Worm (Caenorhabditis elegans) whole organism, late embryonic: ENCODE data around the gene trp-2.

Experiments
- C38D4.7 ChIP-seq: fragments of 200-800 bp; sonication (Bioruptor generic); optimal IDR thresholded peaks from 2 replicates; lab custom pipeline; 2018; ENCODE audit warnings: mild to moderate bottlenecking, missing genetic modification characterization, moderate library complexity, missing compliant biosample characterization
- F13H6.1 ChIP-seq: sonication (generic microtip); optimal IDR thresholded peaks from 2 replicates; lab custom pipeline; 2016; ENCODE audit warnings: missing genetic modification characterization, missing compliant biosample characterization
- K02D7.2 ChIP-seq: sonication (generic microtip); optimal IDR thresholded peaks from 2 replicates; lab custom pipeline; 2017; ENCODE audit warnings: mild to moderate bottlenecking, missing genetic modification characterization, missing compliant biosample characterization
- T23F11.4 ChIP-seq: fragments of 200-800 bp; sonication (Bioruptor generic); optimal IDR thresholded peaks from 2 replicates; lab custom pipeline; 2018; ENCODE audit warnings: mild to moderate bottlenecking, missing genetic modification characterization, missing compliant biosample characterization
- Y22D7AL.16 ChIP-seq: sonication (generic microtip); optimal IDR thresholded peaks from 2 replicates; lab custom pipeline; 2016; ENCODE audit warnings: missing genetic modification characterization, missing compliant biosample characterization
- ahr-1 ChIP-seq: sonication (generic microtip); optimal IDR thresholded peaks from 2 replicates; lab custom pipeline; 2016; ENCODE audit warnings: missing genetic modification characterization, missing compliant biosample characterization
- ceh-14 ChIP-seq: sonication (generic microtip); optimal IDR thresholded peaks from 2 replicates; lab custom pipeline; 2016; ENCODE audit warnings: missing genotype, missing genetic modification characterization, missing compliant biosample characterization
- ceh-19 ChIP-seq: fragments of 200-800 bp; sonication (Bioruptor generic); optimal IDR thresholded peaks from 2 replicates; lab custom pipeline; 2018; ENCODE audit warnings: mild to moderate bottlenecking, missing genetic modification characterization, missing compliant biosample characterization
- ceh-2 ChIP-seq: sonication (generic microtip); optimal IDR thresholded peaks from 2 replicates; lab custom pipeline; 2016; ENCODE audit warnings: missing genotype, missing genetic modification characterization, missing compliant biosample characterization
- ceh-22 ChIP-seq: sonication (generic microtip); optimal IDR thresholded peaks from 2 replicates; lab custom pipeline; 2017; ENCODE audit warnings: missing biosample characterization, missing genetic modification characterization
- ceh-24 ChIP-seq: sonication (generic microtip); optimal IDR thresholded peaks from 2 replicates; lab custom pipeline; 2016; ENCODE audit warnings: mild to moderate bottlenecking, missing genetic modification characterization, missing compliant biosample characterization
- ceh-31 ChIP-seq: sonication (generic microtip); optimal IDR thresholded peaks from 2 replicates; lab custom pipeline; 2016; ENCODE audit warnings: missing genetic modification characterization, missing compliant biosample characterization
- ceh-48 ChIP-seq: sonication (generic microtip); optimal IDR thresholded peaks from 2 replicates; lab custom pipeline; 2016; ENCODE audit warnings: missing genetic modification characterization, inconsistent platforms, missing compliant biosample characterization
- dve-1 ChIP-seq: sonication (generic microtip); optimal IDR thresholded peaks from 2 replicates; lab custom pipeline; 2017; ENCODE audit warnings: antibody characterized with exemption, mild to moderate bottlenecking, missing genetic modification characterization, missing compliant biosample characterization
- elt-4 ChIP-seq: sonication (generic microtip); optimal IDR thresholded peaks from 2 replicates; lab custom pipeline; 2016; ENCODE audit warnings: missing genetic modification characterization, missing compliant biosample characterization
- ets-4 ChIP-seq: sonication (generic microtip); optimal IDR thresholded peaks from 2 replicates; lab custom pipeline; 2016; ENCODE audit warnings: missing genetic modification characterization, missing compliant biosample characterization
- eyg-1 ChIP-seq: sonication (generic microtip); optimal IDR thresholded peaks from 2 replicates; lab custom pipeline; 2016; ENCODE audit warnings: missing genotype, missing genetic modification characterization, missing compliant biosample characterization
- fkh-10 ChIP-seq: fragments of 150-350 bp; optimal IDR thresholded peaks from 2 replicates; lab custom pipeline; 2014; ENCODE audit warnings: missing biosample characterization, missing genetic modification reagents, missing genetic modification characterization
- fkh-6 ChIP-seq: sonication (generic microtip); optimal IDR thresholded peaks from 2 replicates; lab custom pipeline; 2016; ENCODE audit warnings: missing genetic modification characterization, missing compliant biosample characterization
- gmeb-2 ChIP-seq: sonication (generic microtip); optimal IDR thresholded peaks from 2 replicates; lab custom pipeline; 2016; ENCODE audit warnings: missing genetic modification characterization, inconsistent platforms, missing compliant biosample characterization
- hlh-13 ChIP-seq: fragments of 200-800 bp; sonication (Bioruptor generic); optimal IDR thresholded peaks from 2 replicates; lab custom pipeline; 2018; ENCODE audit warnings: mild to moderate bottlenecking, missing genetic modification characterization, missing compliant biosample characterization
- hlh-15 ChIP-seq: sonication (generic microtip); optimal IDR thresholded peaks from 2 replicates; lab custom pipeline; 2016; ENCODE audit warnings: missing genetic modification characterization, missing compliant biosample characterization
- hlh-30 ChIP-seq: sonication (generic microtip); optimal IDR thresholded peaks from 2 replicates; lab custom pipeline; 2017; ENCODE audit warnings: antibody characterized with exemption, missing genetic modification characterization, missing compliant biosample characterization; ENCODE audit not compliant: insufficient read depth
- lim-6 ChIP-seq: sonication (generic microtip); optimal IDR thresholded peaks from 2 replicates; lab custom pipeline; 2016; ENCODE audit warnings: missing genetic modification characterization, missing compliant biosample characterization
- lin-11 ChIP-seq: fragments of 200-800 bp; sonication (Bioruptor generic); optimal IDR thresholded peaks from 2 replicates; lab custom pipeline; 2018; ENCODE audit warnings: mild to moderate bottlenecking, missing genetic modification characterization, missing compliant biosample characterization
- mec-3 ChIP-seq: sonication (generic microtip); optimal IDR thresholded peaks from 2 replicates; lab custom pipeline; 2016; ENCODE audit warnings: borderline replicate concordance, missing genetic modification characterization, missing compliant biosample characterization
- nfya-1 ChIP-seq: sonication (generic microtip); optimal IDR thresholded peaks from 2 replicates; lab custom pipeline; 2017; ENCODE audit warnings: missing genetic modification characterization, mild to moderate bottlenecking, missing compliant biosample characterization, antibody characterized with exemption, moderate library complexity
- nhr-11 ChIP-seq: fragments of 150-350 bp; optimal IDR thresholded peaks from 2 replicates; lab custom pipeline; 2014; ENCODE audit warnings: missing biosample characterization, missing genetic modification characterization
- odd-2 ChIP-seq: sonication (generic microtip); optimal IDR thresholded peaks from 2 replicates; lab custom pipeline; 2017; ENCODE audit warnings: antibody characterized with exemption, mild to moderate bottlenecking, missing genetic modification characterization, missing compliant biosample characterization
- pag-3 ChIP-seq: sonication (generic microtip); optimal IDR thresholded peaks from 2 replicates; lab custom pipeline; 2016; ENCODE audit warnings: missing compliant biosample characterization, missing genetic modification characterization, borderline replicate concordance
- pat-9 ChIP-seq: fragments of 200-800 bp; sonication (Bioruptor generic); optimal IDR thresholded peaks from 2 replicates; lab custom pipeline; 2018; ENCODE audit warnings: mild to moderate bottlenecking, missing genetic modification characterization, moderate library complexity, missing compliant biosample characterization
- pax-1 ChIP-seq: fragments of 150-350 bp; optimal IDR thresholded peaks from 2 replicates; lab custom pipeline; 2014; ENCODE audit warnings: missing biosample characterization, missing genetic modification characterization
- pha-2 ChIP-seq: sonication (generic microtip); optimal IDR thresholded peaks from 2 replicates; lab custom pipeline; 2017; ENCODE audit warnings: mild to moderate bottlenecking, missing genetic modification characterization, missing compliant biosample characterization
- pha-4 ChIP-seq: fragments of 150-350 bp; optimal IDR thresholded peaks from 2 replicates; lab custom pipeline; 2018; ENCODE audit warnings: missing biosample characterization, missing genetic modification reagents, missing genetic modification characterization
- pros-1 ChIP-seq: fragments of 150-350 bp; optimal IDR thresholded peaks from 2 replicates; lab custom pipeline; 2014; ENCODE audit warnings: missing biosample characterization, missing genetic modification reagents, missing genetic modification characterization
- ref-2 ChIP-seq: sonication (generic microtip); optimal IDR thresholded peaks from 2 replicates; lab custom pipeline; 2016; ENCODE audit warnings: missing genetic modification characterization, missing compliant biosample characterization
- rnt-1 ChIP-seq: sonication (generic microtip); optimal IDR thresholded peaks from 2 replicates; lab custom pipeline; 2016; ENCODE audit warnings: missing genetic modification characterization, missing compliant biosample characterization
- sdc-2 ChIP-seq: sonication (generic microtip); optimal IDR thresholded peaks from 2 replicates; lab custom pipeline; 2016; ENCODE audit warnings: missing genotype, missing genetic modification characterization, missing compliant biosample characterization
- sox-2 ChIP-seq: fragments of 200-800 bp; sonication (Bioruptor generic); IDR thresholded peaks from 2 replicates; pipeline ENCODE4 v1.3.6; 2022; ENCODE audit warnings: missing genetic modification reagents, missing genetic modification characterization, missing compliant biosample characterization
- sox-4 ChIP-seq: sonication (generic microtip); optimal IDR thresholded peaks from 2 replicates; lab custom pipeline; 2017; ENCODE audit warnings: mild to moderate bottlenecking, missing genetic modification characterization, inconsistent platforms, missing compliant biosample characterization
- tbx-2 ChIP-seq: sonication (generic microtip); optimal IDR thresholded peaks from 2 replicates; lab custom pipeline; 2016; ENCODE audit warnings: missing genetic modification characterization, missing compliant biosample characterization
- tbx-7 ChIP-seq: sonication (generic microtip); optimal IDR thresholded peaks from 2 replicates; lab custom pipeline; 2016; ENCODE audit warnings: missing genotype, missing genetic modification characterization, missing compliant biosample characterization
- ttx-3 ChIP-seq: sonication (generic microtip); optimal IDR thresholded peaks from 2 replicates; lab custom pipeline; 2016; ENCODE audit warnings: missing genetic modification reagents, missing genetic modification characterization, missing compliant biosample characterization
- unc-3 ChIP-seq, 2 experiments: fragments of 200-800 bp in 1 of 2; sonication (Bioruptor generic) in 1 of 2; sonication (generic microtip) in 1 of 2; conservative IDR thresholded peaks in 1 of 2; optimal IDR thresholded peaks in 1 of 2; 2 replicates each; pipeline versions ENCODE4 v1.3.6 to Lab custom; 2016 to 2022; ENCODE audit warnings: missing compliant biosample characterization in 2 of 2, missing genetic modification characterization in 2 of 2, missing genetic modification reagents in 1 of 2
- unc-55 ChIP-seq: sonication (generic microtip); optimal IDR thresholded peaks from 2 replicates; lab custom pipeline; 2017; ENCODE audit warnings: missing biosample characterization, missing genetic modification reagents, missing genetic modification characterization
- zip-5 ChIP-seq: sonication (generic microtip); optimal IDR thresholded peaks from 2 replicates; lab custom pipeline; 2016; ENCODE audit warnings: missing genetic modification characterization, missing compliant biosample characterization

Gene trp-2

DNA sequence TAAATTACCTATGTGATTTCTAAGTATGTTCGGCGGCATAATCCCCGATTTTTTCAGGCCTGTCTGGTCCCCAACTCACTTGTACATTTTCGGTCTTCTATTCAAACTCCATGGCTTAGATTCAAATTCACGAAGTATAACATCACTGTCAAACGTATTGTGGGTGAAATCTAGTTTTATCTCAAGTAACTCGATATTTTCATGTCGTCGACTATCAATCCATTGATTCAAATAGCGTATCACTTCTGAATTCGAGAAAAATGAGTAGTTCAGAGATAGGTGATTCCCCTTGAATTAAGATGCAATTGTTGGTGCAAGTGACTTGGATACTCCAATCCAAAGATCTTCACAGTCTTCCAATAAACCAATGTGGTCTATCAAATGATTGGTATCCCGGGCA is 27.0 kb upstream of the trp-2 start:
- no peak for TF ChIP-seq pag-3 (tag; lab: Kevin White, UChicago)
- TF ChIP-seq lin-11 (tag; lab: Kevin White, UChicago): no peak
- no peak for TF ChIP-seq C38D4.7 (GFP tag; lab: Kevin White, UChicago)
- TF ChIP-seq Y22D7AL.16 (tag; lab: Kevin White, UChicago): no peak
- TF ChIP-seq rnt-1 (tag; lab: Kevin White, UChicago): no peak
- TF ChIP-seq nhr-11 (tag; lab: Kevin White, UChicago): no peak
- TF ChIP-seq eyg-1: no peak
- no peak for TF ChIP-seq F13H6.1
- TF ChIP-seq ceh-24 (tag; lab: Kevin White, UChicago): no peak
- TF ChIP-seq pat-9: no peak
- no peak for TF ChIP-seq ref-2 (tag; lab: Kevin White, UChicago)
- TF ChIP-seq sdc-2 (tag; lab: Kevin White, UChicago): no peak
- TF ChIP-seq pax-1: no peak
- TF ChIP-seq, all 69 proteins: peak for 0

DNA sequence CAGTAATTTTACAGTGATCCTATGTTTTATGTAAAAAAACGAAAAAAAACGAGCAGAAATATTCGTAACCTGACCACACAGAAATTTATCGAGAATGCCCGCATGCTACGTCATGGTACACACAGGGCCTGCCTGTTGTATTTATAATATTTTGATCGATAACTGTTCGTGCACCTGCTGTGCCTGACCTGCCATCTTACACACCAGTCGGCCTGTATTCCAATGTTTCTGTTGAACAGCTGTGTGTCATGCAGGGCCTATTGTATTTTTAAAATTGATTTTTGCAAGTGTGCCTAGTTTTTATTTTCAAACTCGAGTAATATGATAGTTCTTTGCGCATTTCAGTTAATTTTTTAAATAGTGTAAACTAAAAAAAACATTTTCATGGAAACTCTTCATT is 25.4 kb upstream of the trp-2 start:
- TF ChIP-seq hlh-13 (GFP tag; lab: Kevin White, UChicago) (no peak), T23F11.4 (GFP tag; lab: Kevin White, UChicago) (no peak), ahr-1 (no peak), pros-1 (no peak), ceh-22 (no peak), unc-3 (GFP tag; conservative IDR thresholded peaks at IDR 0.05; lab: Robert Waterston, UW) (no peak), unc-3 (tag; optimal IDR thresholded peaks at IDR 0.05; lab: Kevin White, UChicago) (no peak), sox-2 (no peak), dve-1 (no peak), ceh-14 (tag; lab: Kevin White, UChicago) (no peak), ets-4 (tag; lab: Kevin White, UChicago) (no peak), rnt-1 (tag; lab: Kevin White, UChicago) (no peak), pha-4 (tag; lab: Kevin White, UChicago) (no peak), gmeb-2 (tag; lab: Kevin White, UChicago) (no peak), fkh-6 (tag; lab: Kevin White, UChicago) (no peak), ceh-24 (tag; lab: Kevin White, UChicago) (no peak)

DNA sequence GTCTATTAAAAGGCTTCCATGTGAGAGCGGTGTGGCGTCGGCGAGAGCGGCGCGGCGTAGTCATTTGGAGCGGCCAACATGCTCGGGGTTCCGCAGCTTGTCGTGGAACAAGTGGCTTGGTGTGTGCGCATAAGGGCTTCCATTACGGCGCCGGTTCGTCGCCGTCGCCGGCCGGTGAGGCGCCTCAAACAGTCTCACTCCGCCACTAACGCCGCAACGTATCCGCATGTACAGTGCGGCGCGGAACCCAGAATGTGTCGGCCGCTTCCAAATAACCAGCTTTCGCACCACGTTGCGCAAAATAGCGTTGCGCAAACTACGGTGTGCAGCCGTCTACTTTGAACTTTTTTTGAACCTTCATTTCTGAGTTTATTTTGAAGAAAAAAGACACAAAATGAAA is 20.8 kb upstream of the trp-2 start:
- TF ChIP-seq ref-2 (tag; lab: Kevin White, UChicago) (no peak), mec-3 (peak; percentile 27)

DNA sequence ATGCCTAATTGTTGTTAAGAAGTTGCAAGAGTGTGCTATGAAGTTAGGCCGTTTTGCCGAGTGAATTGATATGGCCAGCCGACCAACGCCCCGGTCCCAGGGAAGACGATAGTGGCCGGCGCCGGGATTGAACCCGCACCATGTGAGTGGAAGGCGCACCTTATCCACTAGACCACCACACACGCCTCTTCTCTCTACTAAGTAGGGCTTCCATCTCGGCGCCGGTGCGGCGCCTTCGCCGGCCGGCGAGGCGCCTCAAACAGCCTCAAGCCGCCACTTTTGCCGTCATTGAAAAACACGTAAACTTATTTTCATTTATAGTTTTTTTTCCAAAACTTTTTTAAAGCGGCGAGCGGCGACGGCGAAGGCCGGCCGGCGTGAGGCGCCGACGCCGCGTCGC is 12.8 kb upstream of the trp-2 start:
- no peak for TF ChIP-seq T23F11.4 (GFP tag; lab: Kevin White, UChicago)
- no peak for TF ChIP-seq hlh-30
- no peak for TF ChIP-seq ceh-2 (tag; lab: Kevin White, UChicago)
- TF ChIP-seq hlh-15 (tag; lab: Kevin White, UChicago): no peak
- TF ChIP-seq ceh-19 (GFP tag; lab: Kevin White, UChicago): no peak
- no peak for TF ChIP-seq sox-2
- TF ChIP-seq ttx-3: no peak
- no peak for TF ChIP-seq rnt-1 (tag; lab: Kevin White, UChicago)
- no peak for TF ChIP-seq zip-5 (tag; lab: Kevin White, UChicago)
- TF ChIP-seq odd-2: no peak
- TF ChIP-seq ceh-14 (tag; lab: Kevin White, UChicago): no peak
- TF ChIP-seq, all 69 proteins: peak for 0

DNA sequence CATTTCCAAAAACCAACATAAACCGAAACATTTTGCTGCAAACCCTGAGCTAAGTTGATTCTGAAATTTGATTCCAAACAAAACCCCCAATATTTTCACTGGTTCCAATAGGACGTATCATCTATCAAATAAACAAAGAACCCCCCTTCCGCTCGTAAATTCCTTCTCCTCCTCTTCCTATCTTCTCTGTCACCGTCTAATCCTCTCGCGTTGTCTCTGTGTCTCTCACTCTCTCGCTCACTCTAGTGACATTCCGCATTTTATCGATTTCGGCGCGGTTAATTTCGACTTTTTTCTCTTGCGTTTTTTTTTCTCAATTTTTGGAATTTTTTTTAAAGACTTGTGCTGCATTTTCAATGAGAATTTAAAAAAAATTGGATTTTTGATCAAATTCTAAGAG is 9.7 kb upstream of the trp-2 start:
- TF ChIP-seq ceh-31 (tag; lab: Kevin White, UChicago) (peak; percentile 9), sox-4 (tag; lab: Kevin White, UChicago) (no peak), fkh-6 (tag; lab: Kevin White, UChicago) (no peak), nfya-1 (peak; percentile 58), odd-2 (no peak), zip-5 (tag; lab: Kevin White, UChicago) (no peak), tbx-2 (tag; lab: Kevin White, UChicago) (peak; percentile 23), elt-4 (tag; lab: Kevin White, UChicago) (no peak), unc-55 (GFP tag; lab: Kevin White, UChicago) (peak; percentile 34), pha-2 (tag; lab: Kevin White, UChicago) (no peak), rnt-1 (tag; lab: Kevin White, UChicago) (no peak), tbx-7 (tag; lab: Kevin White, UChicago) (no peak), lim-6 (tag; lab: Kevin White, UChicago) (no peak), pax-1 (no peak), K02D7.2 (tag; lab: Kevin White, UChicago) (no peak), ceh-48 (peak; percentile 80), ceh-24 (tag; lab: Kevin White, UChicago) (no peak), fkh-10 (GFP tag; lab: Kevin White, UChicago) (no peak)
